Worm (Caenorhabditis elegans) whole organism, mixed stage, embryonic: ENCODE measurements around the gene M28.8.

Source experiments
- M03D4.4 ChIP-seq: sonication (generic microtip); optimal IDR thresholded peaks from 2 replicates; lab custom pipeline; 2017; ENCODE audit warnings: mild to moderate bottlenecking, missing genetic modification characterization, missing compliant biosample characterization
- bed-3 ChIP-seq: fragments of 200-800 bp; sonication (Bioruptor generic); optimal IDR thresholded peaks from 3 replicates; lab custom pipeline; 2018; ENCODE audit warnings: mild to moderate bottlenecking, missing genetic modification characterization, moderate library complexity, missing compliant biosample characterization
- blmp-1 ChIP-seq: fragments of 150-350 bp; optimal IDR thresholded peaks from 2 replicates; lab custom pipeline; 2014; ENCODE audit warnings: missing biosample characterization, missing genetic modification characterization
- ceh-39 ChIP-seq: fragments of 150-350 bp; optimal IDR thresholded peaks from 2 replicates; lab custom pipeline; 2014; ENCODE audit warnings: missing biosample characterization, missing genetic modification characterization
- ceh-43 ChIP-seq: fragments of 200-800 bp; sonication (Bioruptor generic); optimal IDR thresholded peaks from 2 replicates; lab custom pipeline; 2018; ENCODE audit warnings: mild to moderate bottlenecking, missing genetic modification characterization, moderate library complexity, missing compliant biosample characterization
- ceh-83 ChIP-seq: fragments of 200-800 bp; sonication (Bioruptor generic); optimal IDR thresholded peaks from 2 replicates; lab custom pipeline; 2018; ENCODE audit warnings: mild to moderate bottlenecking, missing genetic modification characterization, missing compliant biosample characterization
- ces-1 ChIP-seq: fragments of 150-350 bp; optimal IDR thresholded peaks from 2 replicates; lab custom pipeline; 2014; ENCODE audit warnings: missing biosample characterization, missing genetic modification reagents, missing genetic modification characterization
- cnd-1 ChIP-seq: fragments of 200-800 bp; sonication (Bioruptor generic); optimal IDR thresholded peaks from 2 replicates; lab custom pipeline; 2018; ENCODE audit warnings: mild to moderate bottlenecking, missing genetic modification characterization, missing compliant biosample characterization
- drap-1 ChIP-seq: fragments of 200-800 bp; sonication (Bioruptor generic); optimal IDR thresholded peaks from 3 replicates; lab custom pipeline; 2018; ENCODE audit warnings: mild to moderate bottlenecking, missing genetic modification characterization, missing compliant biosample characterization
- elt-1 ChIP-seq: sonication (generic microtip); optimal IDR thresholded peaks from 2 replicates; lab custom pipeline; 2017; ENCODE audit warnings: missing genetic modification characterization, mild to moderate bottlenecking, missing compliant biosample characterization, antibody characterized with exemption, moderate library complexity, borderline replicate concordance; ENCODE audit not compliant: insufficient read depth
- elt-3 ChIP-seq: fragments of 150-350 bp; optimal IDR thresholded peaks from 2 replicates; lab custom pipeline; 2014; ENCODE audit warnings: missing biosample characterization, missing genetic modification characterization
- ham-2 ChIP-seq: fragments of 200-800 bp; sonication (Bioruptor generic); optimal IDR thresholded peaks from 2 replicates; lab custom pipeline; 2018; ENCODE audit warnings: mild to moderate bottlenecking, missing genetic modification characterization, missing compliant biosample characterization
- lin-32 ChIP-seq: fragments of 200-800 bp; sonication (Bioruptor generic); optimal IDR thresholded peaks from 2 replicates; lab custom pipeline; 2018; ENCODE audit warnings: mild to moderate bottlenecking, missing genetic modification characterization, missing compliant biosample characterization
- lsy-2 ChIP-seq: fragments of 150-350 bp; optimal IDR thresholded peaks from 2 replicates; lab custom pipeline; 2014; ENCODE audit warnings: missing biosample characterization, missing genetic modification characterization
- mep-1 ChIP-seq: fragments of 150-350 bp; optimal IDR thresholded peaks from 2 replicates; lab custom pipeline; 2017; ENCODE audit warnings: missing biosample characterization, missing genetic modification reagents, missing genetic modification characterization, inconsistent platforms
- nhr-12 ChIP-seq: fragments of 150-350 bp; optimal IDR thresholded peaks from 2 replicates; lab custom pipeline; 2014; ENCODE audit warnings: missing biosample characterization, missing genetic modification characterization
- nhr-237 ChIP-seq: fragments of 150-350 bp; optimal IDR thresholded peaks from 2 replicates; lab custom pipeline; 2014; ENCODE audit warnings: missing biosample characterization, missing genetic modification characterization
- nhr-28 ChIP-seq: fragments of 150-350 bp; optimal IDR thresholded peaks from 2 replicates; lab custom pipeline; 2014; ENCODE audit warnings: missing biosample characterization, missing genetic modification characterization
- nhr-76 ChIP-seq: sonication (generic microtip); optimal IDR thresholded peaks from 2 replicates; lab custom pipeline; 2017; ENCODE audit warnings: missing biosample characterization, missing genetic modification characterization
- pha-4 ChIP-seq: fragments of 150-350 bp; optimal IDR thresholded peaks from 2 replicates; lab custom pipeline; 2018; ENCODE audit warnings: missing biosample characterization, missing genetic modification reagents, missing genetic modification characterization
- sem-2 ChIP-seq: fragments of 200-800 bp; sonication (Bioruptor generic); optimal IDR thresholded peaks from 2 replicates; lab custom pipeline; 2018; ENCODE audit warnings: mild to moderate bottlenecking, missing genetic modification characterization, missing compliant biosample characterization
- snpc-4 ChIP-seq: fragments of 150-350 bp; optimal IDR thresholded peaks from 2 replicates; lab custom pipeline; 2014; ENCODE audit warnings: missing biosample characterization, missing genetic modification characterization
- sptf-1 ChIP-seq: sonication (generic microtip); optimal IDR thresholded peaks from 2 replicates; lab custom pipeline; 2017; ENCODE audit warnings: mild to moderate bottlenecking, missing genetic modification characterization, moderate library complexity, missing compliant biosample characterization
- tbx-8 ChIP-seq: fragments of 200-800 bp; sonication (Bioruptor generic); optimal IDR thresholded peaks from 2 replicates; lab custom pipeline; 2018; ENCODE audit warnings: mild to moderate bottlenecking, missing genetic modification characterization, moderate library complexity, missing compliant biosample characterization
- unc-120 ChIP-seq: sonication (generic microtip); optimal IDR thresholded peaks from 2 replicates; lab custom pipeline; 2017; ENCODE audit warnings: missing genetic modification characterization, missing compliant biosample characterization; ENCODE audit not compliant: poor library complexity, severe bottlenecking
- unc-39 ChIP-seq: fragments of 150-350 bp; optimal IDR thresholded peaks from 2 replicates; lab custom pipeline; 2014; ENCODE audit warnings: missing biosample characterization, missing genetic modification characterization
- unc-62 ChIP-seq: fragments of 150-350 bp; optimal IDR thresholded peaks from 2 replicates; lab custom pipeline; 2014; ENCODE audit warnings: missing biosample characterization, missing genetic modification reagents, missing genetic modification characterization
- zip-8 ChIP-seq: fragments of 150-350 bp; optimal IDR thresholded peaks from 2 replicates; lab custom pipeline; 2014; ENCODE audit warnings: missing biosample characterization, missing genetic modification characterization

Gene M28.8

ce11 chrII:10665031-10665430 is 37.0 kb downstream of the M28.8 start, which contains the start of gene D2089.3:
Gene D2089.3, minus strand, starts transcription at chrII:10665131.
- TF ChIP-seq cnd-1 (tag; lab: Kevin White, UChicago) (no peak), elt-3 (tag; lab: Kevin White, UChicago) (no peak), ceh-39 (tag; lab: Kevin White, UChicago) (no peak), unc-120 (tag; lab: Kevin White, UChicago) (no peak), ceh-83 (no peak), elt-1 (tag; lab: Kevin White, UChicago) (no peak), blmp-1 (tag; lab: Kevin White, UChicago) (no peak), mep-1 (tag; lab: Kevin White, UChicago) (no peak), ham-2 (GFP tag; lab: Kevin White, UChicago) (no peak), snpc-4 (no peak), unc-62 (GFP tag; lab: Kevin White, UChicago) (no peak), M03D4.4 (tag; lab: Kevin White, UChicago) (no peak), zip-8 (tag; lab: Kevin White, UChicago) (no peak), lsy-2 (tag; lab: Kevin White, UChicago) (no peak), nhr-28 (no peak), drap-1 (no peak), tbx-8 (GFP tag; lab: Kevin White, UChicago) (no peak), pha-4 (no peak)

- TF ChIP-seq elt-1 (tag; lab: Kevin White, UChicago) (no peak), ces-1 (GFP tag; lab: Kevin White, UChicago) (no peak), sptf-1 (tag; lab: Kevin White, UChicago) (no peak), sem-2 (GFP tag; lab: Kevin White, UChicago) (no peak), unc-62 (GFP tag; lab: Kevin White, UChicago) (no peak), cnd-1 (tag; lab: Kevin White, UChicago) (no peak), bed-3 (GFP tag; lab: Kevin White, UChicago) (no peak), tbx-8 (GFP tag; lab: Kevin White, UChicago) (no peak), lin-32 (GFP tag; lab: Kevin White, UChicago) (no peak), M03D4.4 (tag; lab: Kevin White, UChicago) (no peak), zip-8 (tag; lab: Kevin White, UChicago) (no peak), elt-3 (tag; lab: Kevin White, UChicago) (no peak), unc-39 (tag; lab: Kevin White, UChicago) (no peak), blmp-1 (tag; lab: Kevin White, UChicago) (no peak), ceh-43 (GFP tag; lab: Kevin White, UChicago) (no peak), nhr-12 (no peak)
Measured at ce11 chrII:10675302-10675701, 47.2 kb downstream of the M28.8 start, which contains the start of gene ptb-1. Gene ptb-1, plus strand, starts transcription at chrII:10675602.

ce11 chrII:10680130-10680529 is 52.1 kb downstream of the M28.8 start:
- TF ChIP-seq unc-120 (tag; lab: Kevin White, UChicago) (no peak), nhr-76 (tag; lab: Kevin White, UChicago) (no peak), ces-1 (GFP tag; lab: Kevin White, UChicago) (peak; percentile 1), elt-3 (tag; lab: Kevin White, UChicago) (no peak), pha-4 (no peak), blmp-1 (tag; lab: Kevin White, UChicago) (no peak)

- TF ChIP-seq ces-1 (GFP tag; lab: Kevin White, UChicago) (peak; percentile 63), nhr-237 (tag; lab: Kevin White, UChicago) (no peak)
- TF ChIP-seq, all 35 proteins: peak for 1
Measured at ce11 chrII:10680614-10681013, 52.6 kb downstream of the M28.8 start.
